Fruit fly (Drosophila melanogaster): ENCODE measurements around the gene CG13021.

The CG13021 gene

DNA sequence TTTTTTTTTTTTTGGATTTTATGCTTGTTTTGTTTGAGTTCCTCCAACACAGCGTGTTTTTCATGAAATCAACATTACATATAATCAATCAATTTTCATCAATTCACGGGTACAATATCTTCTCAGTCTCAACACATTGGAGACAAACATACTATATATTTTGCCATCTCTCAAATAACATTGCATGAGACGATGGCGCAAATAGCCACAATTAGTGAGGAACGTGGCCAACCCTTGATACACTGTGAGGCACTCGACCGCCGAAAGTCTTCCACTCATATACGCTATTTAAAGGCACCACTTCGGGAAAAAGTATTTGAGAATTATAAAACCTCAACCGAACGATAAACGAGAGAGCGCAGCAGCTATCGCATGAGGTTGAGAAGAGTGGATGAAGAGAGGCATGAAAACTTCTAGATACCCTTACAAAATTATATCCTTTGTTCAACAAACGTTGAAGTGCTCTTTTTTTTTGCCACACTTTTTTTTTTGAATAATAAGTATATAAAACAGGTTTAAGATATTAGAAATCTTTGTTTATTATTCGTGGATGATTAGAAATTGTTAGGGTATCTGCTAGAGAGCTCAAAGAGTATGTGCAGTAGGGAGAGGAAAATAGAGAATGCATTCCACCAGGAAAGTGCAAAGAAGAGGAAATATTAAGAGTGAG is 31.9 kb downstream of the CG13021 start (continued):
- peak; percentile 67 for TF ChIP-seq CG8319 (GFP tag; optimal IDR thresholded peaks at IDR 0.05)
- TF ChIP-seq fkh (GFP tag; optimal IDR thresholded peaks at IDR 0.05) = no peak
- peak; percentile 98 for TF ChIP-seq Eip78C (GFP tag)
- TF ChIP-seq pdm3 (GFP tag; optimal IDR thresholded peaks at IDR 0.05) = peak; percentile 95
- peak; percentile 92 for TF ChIP-seq lz (GFP tag; optimal IDR thresholded peaks at IDR 0.05)
- peak; percentile 86 for TF ChIP-seq Eip75B (GFP tag; optimal IDR thresholded peaks at IDR 0.05)
- peak; percentile 92 for TF ChIP-seq esn (GFP tag; optimal IDR thresholded peaks at IDR 0.05)
- TF ChIP-seq eg (GFP tag; IDR thresholded peaks at IDR 0.05) = peak; percentile 96
- peak; percentile 90 for TF ChIP-seq Smox (GFP tag; optimal IDR thresholded peaks at IDR 0.05)
- peak; percentile 66 for TF ChIP-seq CG6854 (GFP tag; optimal IDR thresholded peaks at IDR 0.05)
- peak; percentile 90 for TF ChIP-seq Sox102F (GFP tag; optimal IDR thresholded peaks at IDR 0.05)
- TF ChIP-seq CG6276 (GFP tag; optimal IDR thresholded peaks at IDR 0.05) = peak; percentile 95
- peak; percentile 93 for TF ChIP-seq acj6 (GFP tag; optimal IDR thresholded peaks at IDR 0.05)

DNA sequence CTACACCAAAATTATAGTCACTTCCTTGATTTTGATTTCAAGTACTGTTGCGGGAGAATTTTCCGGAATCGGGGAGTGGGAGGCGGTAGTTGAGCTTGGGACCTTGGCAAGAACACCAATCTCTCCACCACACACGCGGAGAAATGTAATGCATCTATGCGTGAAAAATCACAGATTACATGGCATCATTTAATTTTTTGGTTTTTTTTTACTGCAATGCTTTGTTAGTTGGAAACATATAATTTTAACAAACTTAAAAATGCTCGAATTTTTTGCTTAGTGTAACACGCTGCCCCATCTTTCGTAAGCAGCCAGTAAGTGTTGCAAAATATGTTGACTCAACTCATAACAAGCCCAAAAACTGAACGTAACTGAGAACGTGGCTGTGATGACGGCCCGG is 34.5 kb downstream of the CG13021 start:
- TF ChIP-seq CG4318 (GFP tag; optimal IDR thresholded peaks at IDR 0.05) (peak; percentile 9), pdm3 (GFP tag; optimal IDR thresholded peaks at IDR 0.05) (peak; percentile 4), CG11902 (GFP tag; optimal IDR thresholded peaks at IDR 0.05) (no peak), salr (GFP tag; optimal IDR thresholded peaks at IDR 0.05) (no peak), CG8319 (GFP tag; optimal IDR thresholded peaks at IDR 0.05) (no peak), CG32006 (GFP tag; optimal IDR thresholded peaks at IDR 0.05) (peak; percentile 25), svp (GFP tag) (peak; percentile 41), Eip78C (GFP tag) (peak; percentile 54), CG1621 (tag; optimal IDR thresholded peaks at IDR 0.05) (no peak), CG8119 (GFP tag; IDR thresholded peaks at IDR 0.05) (peak; percentile 25; the same call in 1 of the 3 replicates), fd85E (GFP tag; optimal IDR thresholded peaks at IDR 0.05) (no peak)

DNA sequence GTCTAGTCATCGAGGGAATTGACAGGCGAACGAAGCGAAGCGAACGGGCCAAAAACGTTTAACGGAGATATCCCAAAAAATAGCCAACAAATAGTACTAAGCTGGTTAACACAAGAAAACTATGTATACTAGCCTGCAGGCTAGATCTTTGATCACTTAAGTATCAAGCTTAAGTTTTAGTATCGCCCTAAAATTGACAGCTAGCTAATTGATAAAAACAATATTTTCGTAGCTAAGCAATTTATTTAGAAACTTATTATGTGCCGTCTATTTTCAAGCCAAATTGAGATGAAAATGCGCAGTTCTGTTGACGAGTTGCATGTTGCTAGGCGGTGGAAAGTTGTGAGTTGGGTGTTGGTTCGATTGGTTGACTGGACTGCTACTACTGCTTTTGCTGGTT is 35.2 kb downstream of the CG13021 start:
- TF ChIP-seq CG32006 (GFP tag; optimal IDR thresholded peaks at IDR 0.05) (peak; percentile 20), Sox15 (GFP tag; optimal IDR thresholded peaks at IDR 0.05) (no peak)

DNA sequence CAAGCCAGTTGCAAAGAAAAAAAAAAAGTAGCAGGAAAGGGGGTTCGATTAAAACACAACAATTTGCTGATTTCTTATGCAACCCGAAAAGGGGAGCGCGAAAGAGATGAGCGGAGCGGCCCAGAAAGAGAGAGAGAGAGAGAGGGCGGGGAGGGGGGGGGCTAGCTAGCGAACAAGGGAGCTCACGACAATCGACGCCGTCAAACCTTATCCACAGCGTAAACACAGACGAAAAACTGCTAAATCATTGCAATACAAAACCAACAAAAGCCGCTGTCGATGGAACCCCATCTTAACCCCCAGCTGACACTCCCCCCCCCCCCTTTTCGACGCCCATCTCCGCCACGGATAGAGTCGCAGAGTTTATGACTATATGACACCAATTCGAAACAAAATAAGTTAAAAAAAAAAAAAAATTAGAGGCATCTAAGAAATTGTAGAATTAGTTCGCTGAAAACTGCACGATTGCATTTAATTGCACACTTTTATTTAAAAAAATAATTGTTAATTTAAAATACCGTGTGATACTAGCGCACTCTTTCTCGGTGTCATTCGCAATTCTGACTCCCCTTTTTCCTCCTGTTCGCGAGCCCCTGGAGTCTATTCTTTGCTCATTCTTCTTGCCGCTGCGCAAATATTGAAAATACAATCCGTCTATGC is 41.2 kb downstream of the CG13021 start:
- no peak for TF ChIP-seq CG11294 (GFP tag; IDR thresholded peaks at IDR 0.05)
- peak; percentile 41 for TF ChIP-seq svp (GFP tag)
- peak; percentile 6 for TF ChIP-seq spab (GFP tag; optimal IDR thresholded peaks at IDR 0.05)
- TF ChIP-seq CG32006 (GFP tag; optimal IDR thresholded peaks at IDR 0.05) = peak; percentile 9
- peak; percentile 23 for TF ChIP-seq CG3032 (tag; optimal IDR thresholded peaks at IDR 0.05)
- TF ChIP-seq CG6792 (GFP tag; optimal IDR thresholded peaks at IDR 0.05) = peak; percentile 1
- TF ChIP-seq CG1621 (tag; optimal IDR thresholded peaks at IDR 0.05) = no peak
- TF ChIP-seq eg (GFP tag; IDR thresholded peaks at IDR 0.05) = peak; percentile 54; the same call in 1 of the 3 replicates
- TF ChIP-seq ss (GFP tag; optimal IDR thresholded peaks at IDR 0.05) = peak in 1 of 2 experiments; percentile 38
- TF ChIP-seq CG3919 (GFP tag; optimal IDR thresholded peaks at IDR 0.05) = peak; percentile 21
- TF ChIP-seq fd59A (GFP tag; optimal IDR thresholded peaks at IDR 0.05) = peak; percentile 15
- TF ChIP-seq dsx (GFP tag; optimal IDR thresholded peaks at IDR 0.05; ENCODE audit: poor library complexity, severe bottlenecking) = peak; percentile 37
- peak; percentile 20 for TF ChIP-seq CG8632 (GFP tag; optimal IDR thresholded peaks at IDR 0.05)
- peak; percentile 47; the same call in 1 of the 2 replicates for TF ChIP-seq CG15336 (GFP tag; IDR thresholded peaks at IDR 0.05)
- TF ChIP-seq CG7368 (GFP tag; optimal IDR thresholded peaks at IDR 0.05) = no peak
- peak; percentile 66; the same call in 2 of the 3 replicates for TF ChIP-seq CG6163 (GFP tag; IDR thresholded peaks at IDR 0.05)
- TF ChIP-seq CG6276 (GFP tag; optimal IDR thresholded peaks at IDR 0.05) = peak; percentile 46
- no peak for TF ChIP-seq net (GFP tag; optimal IDR thresholded peaks at IDR 0.05)
- no peak for TF ChIP-seq CG34406 (GFP tag; optimal IDR thresholded peaks at IDR 0.05)
- TF ChIP-seq CG10631 (GFP tag; optimal IDR thresholded peaks at IDR 0.05) = peak; percentile 30
- TF ChIP-seq Eip78C (GFP tag) = peak; percentile 66
- peak; percentile 36 for TF ChIP-seq CG10669 (GFP tag; optimal IDR thresholded peaks at IDR 0.05)
- peak; percentile 42 for TF ChIP-seq Hr4 (GFP tag; optimal IDR thresholded peaks at IDR 0.05)
- TF ChIP-seq Lpt (GFP tag; optimal IDR thresholded peaks at IDR 0.05) = no peak
- TF ChIP-seq Ets96B (tag; optimal IDR thresholded peaks at IDR 0.05) = peak; percentile 58
- peak; percentile 33; the same call in 1 of the 2 replicates for TF ChIP-seq Gug (GFP tag; IDR thresholded peaks at IDR 0.05)
- TF ChIP-seq CG8119 (GFP tag; IDR thresholded peaks at IDR 0.05) = 0 out of 3 replicates have a peak, but pooled peaks have one; percentile 22
